Worm (Caenorhabditis elegans): ENCODE results near the gene C50E3.7.

The C50E3.7 gene

ce11 chrV:7570290-7570689, 27.9 kb downstream of the C50E3.7 start, which contains the start of gene clec-212:
Gene clec-212 (minus strand): TSS chrV:7570390.
- TF ChIP-seq him-1 (tag; optimal IDR thresholded peaks at IDR 0.05) (no peak), W03F9.2 (tag; optimal IDR thresholded peaks at IDR 0.05) (no peak), dao-5 (tag; optimal IDR thresholded peaks at IDR 0.05) (no peak)

ce11 chrV:7562947-7563346, 35.2 kb downstream of the C50E3.7 start, which contains the start of gene F19F10.1:
Gene F19F10.1 (plus strand): TSS chrV:7563247.
- TF ChIP-seq W03F9.2 (tag; optimal IDR thresholded peaks at IDR 0.05): no peak

ce11 chrV:7558693-7559092, 39.5 kb downstream of the C50E3.7 start, which contains the start of gene ets-7:
Gene ets-7 (minus strand): TSS chrV:7558793.
- no peak for TF ChIP-seq dao-5 (tag; optimal IDR thresholded peaks at IDR 0.05)
- no peak for TF ChIP-seq him-1 (tag; optimal IDR thresholded peaks at IDR 0.05)
- no peak for TF ChIP-seq W03F9.2 (tag; optimal IDR thresholded peaks at IDR 0.05)

- TF ChIP-seq him-1 (tag; optimal IDR thresholded peaks at IDR 0.05) (no peak), dao-5 (tag; optimal IDR thresholded peaks at IDR 0.05) (no peak), W03F9.2 (tag; optimal IDR thresholded peaks at IDR 0.05) (no peak)
Measured at ce11 chrV:7555875-7556274, 42.3 kb downstream of the C50E3.7 start.

- no peak for TF ChIP-seq dao-5 (tag; optimal IDR thresholded peaks at IDR 0.05)
- TF ChIP-seq him-1 (tag; optimal IDR thresholded peaks at IDR 0.05): no peak
- no peak for TF ChIP-seq W03F9.2 (tag; optimal IDR thresholded peaks at IDR 0.05)
Measured at ce11 chrV:7553873-7554362, 44.3 kb downstream of the C50E3.7 start, which contains the start of gene ttr-10. Gene ttr-10 (minus strand): TSS chrV:7553923.

- no peak for TF ChIP-seq him-1 (tag; optimal IDR thresholded peaks at IDR 0.05)
- no peak for TF ChIP-seq W03F9.2 (tag; optimal IDR thresholded peaks at IDR 0.05)
Measured at ce11 chrV:7551821-7552220, 46.3 kb downstream of the C50E3.7 start, which contains the start of gene F19F10.3. Gene F19F10.3 (plus strand): TSS chrV:7552121.

ce11 chrV:7548017-7548416, 50.2 kb downstream of the C50E3.7 start:
- TF ChIP-seq dao-5 (tag; optimal IDR thresholded peaks at IDR 0.05): no peak

ce11 chrV:7547479-7547878, 50.7 kb downstream of the C50E3.7 start, which contains the start of gene ftn-1:
Gene ftn-1 (minus strand): TSS chrV:7547579.
- TF ChIP-seq W03F9.2 (tag; optimal IDR thresholded peaks at IDR 0.05): no peak
- TF ChIP-seq him-1 (tag; optimal IDR thresholded peaks at IDR 0.05): no peak
- no peak for TF ChIP-seq dao-5 (tag; optimal IDR thresholded peaks at IDR 0.05)

ce11 chrV:7545187-7545586, 53.0 kb downstream of the C50E3.7 start, which contains the start of the genes C54F6.19 and nhx-3:
Gene C54F6.19 (plus strand): TSS chrV:7545487.
Gene nhx-3 (minus strand): TSS chrV:7545523.
- no peak for TF ChIP-seq W03F9.2 (tag; optimal IDR thresholded peaks at IDR 0.05)
- TF ChIP-seq dao-5 (tag; optimal IDR thresholded peaks at IDR 0.05): no peak
- TF ChIP-seq him-1 (tag; optimal IDR thresholded peaks at IDR 0.05): no peak

Data from whole organism, L4/young adult.